Fruit fly (Drosophila melanogaster) whole organism, embryonic: ENCODE measurements around the gene Calr.
A peak's percentile ranks its signal among the peaks of the same experiment; 100 is the strongest.

ENCODE experiments used
- Antp ChIP-seq: fragments of 200-800 bp; sonication (Bioruptor generic); optimal IDR thresholded peaks from 3 replicates; lab custom pipeline; 2016; ENCODE audit warnings: missing biosample characterization, missing genetic modification characterization
- Atf6 ChIP-seq: fragments of 200-800 bp; sonication (Bioruptor generic); IDR thresholded peaks from 2 replicates; pipeline ENCODE4 v1.3.6; 2022; ENCODE audit warnings: missing biosample characterization, missing genetic modification characterization
- Awh ChIP-seq: fragments of 200-800 bp; sonication (Bioruptor generic); IDR thresholded peaks from 2 replicates; pipeline ENCODE4, ENCODE4 v1.3.6; 2022; ENCODE audit warnings: missing biosample characterization, missing genetic modification characterization
- B-H1 ChIP-seq: fragments of 200-800 bp; sonication (Bioruptor generic); IDR thresholded peaks from 3 replicates; pipeline ENCODE4 v1.3.6; 2022; ENCODE audit warnings: missing biosample characterization, missing genetic modification characterization
- CG10654 ChIP-seq: fragments of 200-800 bp; sonication (Bioruptor generic); optimal IDR thresholded peaks from 2 replicates; lab custom pipeline; 2016; ENCODE audit warnings: missing biosample characterization, missing genetic modification characterization
- CG11723 ChIP-seq: fragments of 200-800 bp; sonication (Bioruptor generic); optimal IDR thresholded peaks from 2 replicates; lab custom pipeline; 2017; ENCODE audit warnings: missing biosample characterization, mild to moderate bottlenecking, missing genetic modification characterization
- CG12104 ChIP-seq: fragments of 200-800 bp; sonication (Bioruptor generic); optimal IDR thresholded peaks from 3 replicates; lab custom pipeline; 2016; ENCODE audit warnings: missing biosample characterization, missing genetic modification characterization
- CG13296 ChIP-seq: fragments of 200-800 bp; sonication (Bioruptor generic); optimal IDR thresholded peaks from 3 replicates; lab custom pipeline; 2018; ENCODE audit warnings: missing biosample characterization, mild to moderate bottlenecking, missing genetic modification characterization
- CG14050 ChIP-seq: fragments of 200-800 bp; sonication (Bioruptor generic); IDR thresholded peaks from 3 replicates; pipeline ENCODE4 v1.3.6; 2022; ENCODE audit warnings: missing biosample characterization, missing genetic modification characterization
- CG14965 ChIP-seq: fragments of 200-800 bp; sonication (Bioruptor generic); optimal IDR thresholded peaks from 2 replicates; lab custom pipeline; 2016; ENCODE audit warnings: missing biosample characterization, missing genetic modification characterization, borderline replicate concordance
- CG15479 ChIP-seq: fragments of 200-800 bp; sonication (Bioruptor generic); optimal IDR thresholded peaks from 3 replicates; lab custom pipeline; 2019; ENCODE audit warnings: missing biosample characterization, mild to moderate bottlenecking, missing genetic modification characterization, moderate library complexity
- CG1602 ChIP-seq: fragments of 200-800 bp; sonication (Bioruptor generic); optimal IDR thresholded peaks from 3 replicates; lab custom pipeline; 2016; ENCODE audit warnings: missing biosample characterization, missing genetic modification characterization
- CG17802 ChIP-seq: fragments of 200-800 bp; sonication (Bioruptor generic); optimal IDR thresholded peaks from 2 replicates; lab custom pipeline; 2018; ENCODE audit warnings: missing biosample characterization, mild to moderate bottlenecking, missing genetic modification characterization, moderate library complexity
- CG18764 ChIP-seq: fragments of 200-800 bp; sonication (Bioruptor generic); optimal IDR thresholded peaks from 3 replicates; lab custom pipeline; 2016; ENCODE audit warnings: missing biosample characterization, missing genetic modification characterization
- CG2889 ChIP-seq: fragments of 200-800 bp; sonication (Bioruptor generic); IDR thresholded peaks from 3 replicates; pipeline ENCODE4 v1.3.6; 2022; ENCODE audit warnings: missing biosample characterization, missing genetic modification characterization
- CG3065 ChIP-seq: fragments of 200-800 bp; sonication (Bioruptor generic); optimal IDR thresholded peaks from 2 replicates; lab custom pipeline; 2016; ENCODE audit warnings: missing biosample characterization, missing genetic modification characterization
- CG32772 ChIP-seq: fragments of 200-800 bp; sonication (Bioruptor generic); IDR thresholded peaks from 2 replicates; pipeline ENCODE4 v1.3.6; 2022; ENCODE audit warnings: missing biosample characterization, missing genetic modification characterization
- CG4404 ChIP-seq: fragments of 200-800 bp; sonication (Bioruptor generic); IDR thresholded peaks from 2 replicates; pipeline ENCODE4 v1.3.6; 2022; ENCODE audit warnings: missing biosample characterization, missing genetic modification characterization
- CG4617 ChIP-seq: fragments of 200-800 bp; sonication (Bioruptor generic); optimal IDR thresholded peaks from 3 replicates; lab custom pipeline; 2016; ENCODE audit warnings: missing biosample characterization, missing genetic modification characterization, borderline replicate concordance
- CG6689 ChIP-seq: fragments of 200-800 bp; sonication (Bioruptor generic); IDR thresholded peaks from 2 replicates; pipeline ENCODE4 v1.3.6; 2022; ENCODE audit warnings: missing biosample characterization, missing genetic modification characterization
- CG7556 ChIP-seq: fragments of 200-800 bp; sonication (Bioruptor generic); optimal IDR thresholded peaks from 2 replicates; lab custom pipeline; 2017; ENCODE audit warnings: missing biosample characterization, mild to moderate bottlenecking, missing genetic modification characterization
- CG8359 ChIP-seq: fragments of 200-800 bp; sonication (Bioruptor generic); optimal IDR thresholded peaks from 2 replicates; lab custom pipeline; 2017; ENCODE audit warnings: missing biosample characterization, mild to moderate bottlenecking, missing genetic modification characterization, borderline replicate concordance
- CG9932 ChIP-seq: fragments of 200-800 bp; sonication (Bioruptor generic); IDR thresholded peaks from 2 replicates; pipeline ENCODE4 v1.3.6; 2022; ENCODE audit warnings: missing biosample characterization, missing genetic modification characterization
- Dbx ChIP-seq: fragments of 200-800 bp; sonication (Bioruptor generic); IDR thresholded peaks from 3 replicates; pipeline ENCODE4 v1.3.6; 2022; ENCODE audit warnings: missing biosample characterization, missing genetic modification characterization
- Eip74EF ChIP-seq, 2 experiments: fragments of 200-800 bp in 1 of 2; fragments of >200 bp in 1 of 2; sonication (Bioruptor generic) in 1 of 2; optimal IDR thresholded peaks; 2 replicates each; lab custom pipeline; 2017 to 2019; ENCODE audit warnings: missing biosample characterization in 2 of 2, missing genetic modification characterization in 2 of 2, mild to moderate bottlenecking in 1 of 2, moderate library complexity in 1 of 2
- HHEX ChIP-seq: fragments of 200-800 bp; sonication (Bioruptor generic); optimal IDR thresholded peaks from 3 replicates; lab custom pipeline; 2017; ENCODE audit warnings: missing biosample characterization, mild to moderate bottlenecking, missing genetic modification characterization, missing genetic modification reagents
- HmgD ChIP-seq: fragments of 200-800 bp; sonication (Bioruptor generic); optimal IDR thresholded peaks from 3 replicates; lab custom pipeline; 2016; ENCODE audit warnings: missing biosample characterization, missing genetic modification characterization
- Hsf ChIP-seq: fragments of 200-800 bp; sonication (Bioruptor generic); optimal IDR thresholded peaks from 3 replicates; lab custom pipeline; 2016; ENCODE audit warnings: missing biosample characterization, missing genetic modification characterization
- Jarid2 ChIP-seq: fragments of 200-800 bp; sonication (Bioruptor generic); optimal IDR thresholded peaks from 3 replicates; lab custom pipeline; 2017; ENCODE audit warnings: mild to moderate bottlenecking, missing biosample characterization, missing genetic modification reagents, missing genetic modification characterization
- Med ChIP-seq: fragments of 200-800 bp; sonication (Bioruptor generic); peaks from one replicate; lab custom pipeline; 2016; ENCODE audit warnings: missing biosample characterization, missing genetic modification characterization, mild to moderate bottlenecking, inconsistent platforms, moderate library complexity
- NFAT ChIP-seq: fragments of 200-800 bp; sonication (Bioruptor generic); IDR thresholded peaks from 2 replicates; pipeline ENCODE4 v1.3.6; 2022; ENCODE audit warnings: missing biosample characterization, missing genetic modification characterization
- Opbp ChIP-seq: fragments of 200-800 bp; sonication (Bioruptor generic); IDR thresholded peaks from 3 replicates; pipeline ENCODE4 v1.3.6; 2022; ENCODE audit warnings: missing biosample characterization, missing genetic modification characterization; ENCODE audit not compliant: partially characterized antibody
- Ravus ChIP-seq: fragments of 200-800 bp; sonication (Bioruptor generic); IDR thresholded peaks from 2 replicates; pipeline ENCODE4 v1.3.6; 2022; ENCODE audit warnings: missing biosample characterization, missing genetic modification characterization
- Scr ChIP-seq: fragments of 200-800 bp; sonication (Bioruptor generic); IDR thresholded peaks from 2 replicates; pipeline ENCODE4 v1.3.6; 2022; ENCODE audit warnings: missing biosample characterization, missing genetic modification characterization; ENCODE audit not compliant: partially characterized antibody
- Sry-δ ChIP-seq: fragments of 200-800 bp; sonication (Bioruptor generic); optimal IDR thresholded peaks from 2 replicates; lab custom pipeline; 2016; ENCODE audit warnings: missing biosample characterization, missing genetic modification characterization
- bab2 ChIP-seq: fragments of 200-800 bp; sonication (Bioruptor generic); optimal IDR thresholded peaks from 2 replicates; lab custom pipeline; 2016; ENCODE audit warnings: missing biosample characterization, missing genetic modification characterization
- chn ChIP-seq: fragments of 200-800 bp; sonication (Bioruptor generic); optimal IDR thresholded peaks from 2 replicates; lab custom pipeline; 2016; ENCODE audit warnings: missing biosample characterization, missing genetic modification characterization
- ci ChIP-seq: fragments of 200-800 bp; sonication (Bioruptor generic); IDR thresholded peaks from 3 replicates; pipeline ENCODE4 v1.3.6; 2022; ENCODE audit warnings: missing biosample characterization, missing genetic modification characterization
- crp ChIP-seq, 2 experiments: fragments of 200-800 bp; sonication (Bioruptor generic); optimal IDR thresholded peaks; 2 replicates in 1 of 2; 3 replicates in 1 of 2; lab custom pipeline; 2017; ENCODE audit warnings: missing biosample characterization in 2 of 2, missing genetic modification characterization in 2 of 2, mild to moderate bottlenecking in 1 of 2, moderate library complexity in 1 of 2
- dan ChIP-seq: fragments of 200-800 bp; sonication (Bioruptor generic); IDR thresholded peaks from 2 replicates; pipeline ENCODE4 v1.3.6; 2022; ENCODE audit warnings: missing biosample characterization, missing genetic modification characterization
- dpn ChIP-seq, 2 experiments: fragments of 200-800 bp; sonication (Bioruptor generic); optimal IDR thresholded peaks; 3 replicates each; lab custom pipeline; 2016; ENCODE audit warnings: missing biosample characterization in 2 of 2, missing genetic modification characterization in 2 of 2
- dysf ChIP-seq: fragments of 200-800 bp; sonication (Bioruptor generic); IDR thresholded peaks from 3 replicates; pipeline ENCODE4 v1.3.6; 2022; ENCODE audit warnings: missing biosample characterization, missing genetic modification characterization
- ems ChIP-seq: fragments of 200-800 bp; sonication (Bioruptor generic); optimal IDR thresholded peaks from 3 replicates; lab custom pipeline; 2016; ENCODE audit warnings: missing biosample characterization, missing genetic modification characterization
- hbn ChIP-seq: fragments of 200-800 bp; sonication (Bioruptor generic); IDR thresholded peaks from 2 replicates; pipeline ENCODE4 v1.3.6; 2022; ENCODE audit warnings: missing biosample characterization, missing genetic modification characterization; ENCODE audit not compliant: partially characterized antibody
- jing ChIP-seq: fragments of 200-800 bp; sonication (Bioruptor generic); optimal IDR thresholded peaks from 2 replicates; lab custom pipeline; 2018; ENCODE audit warnings: missing biosample characterization, mild to moderate bottlenecking, missing genetic modification characterization
- ken ChIP-seq: fragments of 200-800 bp; sonication (Bioruptor generic); IDR thresholded peaks from 3 replicates; pipeline ENCODE4 v1.3.6; 2022; ENCODE audit warnings: missing biosample characterization, missing genetic modification characterization
- nerfin-1 ChIP-seq: fragments of 200-800 bp; sonication (Bioruptor generic); optimal IDR thresholded peaks from 3 replicates; lab custom pipeline; 2019; ENCODE audit warnings: missing biosample characterization, mild to moderate bottlenecking, missing genetic modification characterization, moderate library complexity
- nom ChIP-seq: fragments of 200-800 bp; sonication (Bioruptor generic); optimal IDR thresholded peaks from 2 replicates; lab custom pipeline; 2017; ENCODE audit warnings: missing biosample characterization, missing genetic modification characterization, mild to moderate bottlenecking, moderate library complexity, missing genetic modification reagents
- ranshi ChIP-seq: fragments of 200-800 bp; sonication (Bioruptor generic); IDR thresholded peaks from 2 replicates; pipeline ENCODE4 v1.3.6; 2022; ENCODE audit warnings: missing biosample characterization, missing genetic modification characterization
- trem ChIP-seq: fragments of 200-800 bp; optimal IDR thresholded peaks from 3 replicates; lab custom pipeline; 2019; ENCODE audit warnings: missing biosample characterization, mild to moderate bottlenecking, missing genetic modification characterization, moderate library complexity
- wdn ChIP-seq: fragments of 200-800 bp; sonication (Bioruptor generic); IDR thresholded peaks from 2 replicates; pipeline ENCODE4 v1.3.6; 2022; ENCODE audit warnings: missing biosample characterization, missing genetic modification characterization

The Calr gene

DNA sequence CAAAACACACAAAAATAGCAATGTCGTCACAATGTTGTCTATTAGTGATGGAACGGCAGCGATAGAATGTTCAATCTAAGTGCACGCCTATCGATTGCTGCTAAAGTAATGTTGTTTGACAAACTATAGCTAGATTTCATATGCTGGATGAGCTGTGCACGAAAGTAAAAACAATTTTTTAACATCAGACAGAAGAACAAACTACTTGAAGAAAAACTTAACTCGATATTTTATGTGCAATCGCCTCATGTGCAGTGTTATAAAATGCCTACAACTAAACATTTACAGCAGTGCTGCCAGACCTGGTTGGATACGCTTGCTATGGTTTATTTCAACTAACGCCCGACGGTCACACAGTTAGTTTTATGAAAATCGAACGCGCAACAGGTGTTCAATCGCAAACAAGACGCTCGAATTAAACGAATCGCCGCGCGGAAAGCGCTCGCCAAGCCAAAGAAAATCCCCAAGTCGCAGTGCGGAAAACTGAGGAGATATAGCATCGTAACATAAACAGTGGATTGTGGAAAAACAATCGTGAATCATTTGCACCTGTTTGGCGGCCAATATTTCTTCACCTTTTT is 39.6 kb downstream of the Calr start, which contains the start of the genes bocks and CG8312 (continued):
- TF ChIP-seq Hsf (GFP tag; lab: Kevin White, UChicago), result peak; percentile 55
- TF ChIP-seq CG2889 (GFP tag; lab: Robert Waterston, UW), result no peak
- TF ChIP-seq trem (tag; lab: Kevin White, UChicago), result peak; percentile 93
- no peak for TF ChIP-seq Dbx (GFP tag; lab: Robert Waterston, UW)
- no peak for TF ChIP-seq Awh
- no peak for TF ChIP-seq Ravus (GFP tag; lab: Robert Waterston, UW)
- peak; percentile 91 for TF ChIP-seq Jarid2 (GFP tag; lab: Kevin White, UChicago)
- TF ChIP-seq CG8359, result no peak
- peak; percentile 99 for TF ChIP-seq Sry-δ (GFP tag; lab: Kevin White, UChicago)
- TF ChIP-seq CG6689, result no peak
- peak; percentile 94 for TF ChIP-seq Med (GFP tag; lab: Kevin White, UChicago)
- TF ChIP-seq NFAT (GFP tag; lab: Robert Waterston, UW), result no peak
- TF ChIP-seq nerfin-1 (tag; lab: Kevin White, UChicago), result peak; percentile 50
- no peak for TF ChIP-seq Scr (GFP tag; lab: Robert Waterston, UW)
- TF ChIP-seq CG14050 (GFP tag; lab: Robert Waterston, UW), result no peak
- peak; percentile 78 for TF ChIP-seq HmgD
- TF ChIP-seq CG1602, result peak; percentile 31
- peak; percentile 49 to 64 for TF ChIP-seq dpn (GFP tag; optimal IDR thresholded peaks at IDR 0.05; lab: Kevin White, UChicago)
- TF ChIP-seq ci (GFP tag; lab: Robert Waterston, UW), result no peak
- peak; percentile 83 for TF ChIP-seq CG15479 (GFP tag; lab: Kevin White, UChicago)
- no peak for TF ChIP-seq B-H1
- peak; percentile 42 for TF ChIP-seq CG13296 (GFP tag; lab: Kevin White, UChicago)
- peak in 1 of 2 experiments; percentile 66 for TF ChIP-seq crp (GFP tag; optimal IDR thresholded peaks at IDR 0.05; lab: Kevin White, UChicago)
- TF ChIP-seq Antp (GFP tag; lab: Kevin White, UChicago), result peak; percentile 62
- TF ChIP-seq CG11723 (GFP tag; lab: Kevin White, UChicago), result no peak
- no peak for TF ChIP-seq jing (GFP tag; lab: Kevin White, UChicago)
- no peak for TF ChIP-seq CG32772 (GFP tag; lab: Robert Waterston, UW)
- peak; percentile 38 for TF ChIP-seq CG10654 (GFP tag; lab: Kevin White, UChicago)
- TF ChIP-seq nom (GFP tag; lab: Kevin White, UChicago), result no peak
- TF ChIP-seq dan (GFP tag; lab: Robert Waterston, UW), result no peak
- TF ChIP-seq bab2 (GFP tag; lab: Kevin White, UChicago), result peak; percentile 47
- TF ChIP-seq CG3065 (GFP tag; lab: Kevin White, UChicago), result no peak
- no peak for TF ChIP-seq Opbp (GFP tag; lab: Robert Waterston, UW)
- no peak for TF ChIP-seq CG12104 (GFP tag; lab: Kevin White, UChicago)
- peak; percentile 63 for TF ChIP-seq chn (GFP tag; lab: Kevin White, UChicago)
- no peak for TF ChIP-seq CG9932
- TF ChIP-seq CG17802 (tag; lab: Kevin White, UChicago), result no peak
- TF ChIP-seq CG4617 (GFP tag; lab: Kevin White, UChicago), result peak; percentile 45
- no peak for TF ChIP-seq ken (GFP tag; lab: Robert Waterston, UW)
- no peak for TF ChIP-seq HHEX (GFP tag; lab: Kevin White, UChicago)
- TF ChIP-seq CG7556 (GFP tag; lab: Kevin White, UChicago), result peak; percentile 16
- TF ChIP-seq ems (GFP tag; lab: Kevin White, UChicago), result peak; percentile 65
- TF ChIP-seq dysf (GFP tag; lab: Robert Waterston, UW), result no peak
- TF ChIP-seq CG14965 (GFP tag; lab: Kevin White, UChicago), result no peak
- TF ChIP-seq Atf6, result no peak
- TF ChIP-seq CG4404 (GFP tag; lab: Robert Waterston, UW), result no peak
- TF ChIP-seq ranshi (GFP tag; lab: Robert Waterston, UW), result no peak
- no peak for TF ChIP-seq Eip74EF (GFP tag; optimal IDR thresholded peaks at IDR 0.05; lab: Kevin White, UChicago)
- TF ChIP-seq hbn (GFP tag; lab: Robert Waterston, UW), result no peak
- TF ChIP-seq CG18764 (GFP tag; lab: Kevin White, UChicago), result peak; percentile 42
- TF ChIP-seq wdn (GFP tag; lab: Robert Waterston, UW), result no peak
